Worm (Caenorhabditis elegans): ENCODE results near the gene T02G5.14.

ce11 chrII:7053649-7054048 is 30.5 kb upstream of the T02G5.14 start, which contains the start of gene ZK1127.4:
- no peak for TF ChIP-seq nhr-90 (tag; optimal IDR thresholded peaks at IDR 0.05)
- TF ChIP-seq rcor-1 (GFP tag; IDR thresholded peaks at IDR 0.05) = no peak
- TF ChIP-seq C17E4.6 (GFP tag; IDR thresholded peaks at IDR 0.05) = no peak
- TF ChIP-seq Y95B8A.8 (GFP tag; IDR thresholded peaks at IDR 0.05) = no peak
- TF ChIP-seq ceh-79 (tag; optimal IDR thresholded peaks at IDR 0.05) = no peak
- TF ChIP-seq hlh-12 (tag; optimal IDR thresholded peaks at IDR 0.05) = no peak
